Fruit fly (Drosophila melanogaster) whole organism, embryonic: Measurements from ENCODE around the gene CG5080.
A peak's percentile ranks its signal among the peaks of the same experiment; 100 is the strongest.

Experiments
- ATbp ChIP-seq: fragments of 200-800 bp; sonication (Bioruptor generic); optimal IDR thresholded peaks from 2 replicates; lab custom pipeline; 2017; ENCODE audit warnings: missing biosample characterization, mild to moderate bottlenecking, missing genetic modification characterization, missing genetic modification reagents
- Adf1 ChIP-seq: fragments of 200-800 bp; sonication (Bioruptor generic); IDR thresholded peaks from 2 replicates; pipeline ENCODE4 v1.3.6; 2022; ENCODE audit warnings: missing biosample characterization, missing genetic modification characterization
- Atf-2 ChIP-seq: fragments of 200-800 bp; sonication (Bioruptor generic); optimal IDR thresholded peaks from 2 replicates; lab custom pipeline; 2016; ENCODE audit warnings: missing biosample characterization, missing genetic modification characterization
- B-H2 ChIP-seq: fragments of 200-800 bp; sonication (Bioruptor generic); optimal IDR thresholded peaks from 2 replicates; lab custom pipeline; 2018; ENCODE audit warnings: missing biosample characterization, mild to moderate bottlenecking, missing genetic modification characterization
- CG10274 ChIP-seq: fragments of 200-800 bp; sonication (Bioruptor generic); optimal IDR thresholded peaks from 3 replicates; lab custom pipeline; 2017; ENCODE audit warnings: missing biosample characterization, mild to moderate bottlenecking, missing genetic modification characterization
- CG12744 ChIP-seq: fragments of 200-800 bp; sonication (Bioruptor generic); optimal IDR thresholded peaks from 2 replicates; lab custom pipeline; 2016; ENCODE audit warnings: missing biosample characterization, missing genetic modification characterization
- CG12942 ChIP-seq: fragments of 200-800 bp; sonication (Bioruptor generic); optimal IDR thresholded peaks from 3 replicates; lab custom pipeline; 2016; ENCODE audit warnings: missing biosample characterization, missing genetic modification characterization
- CG13287 ChIP-seq: fragments of 200-800 bp; sonication (Bioruptor generic); IDR thresholded peaks from 2 replicates; pipeline ENCODE4 v1.3.6; 2022; ENCODE audit warnings: missing biosample characterization, missing genetic modification characterization; ENCODE audit not compliant: partially characterized antibody
- CG14667 ChIP-seq: fragments of 200-800 bp; sonication (Bioruptor generic); IDR thresholded peaks from 2 replicates; pipeline ENCODE4 v1.3.6; 2022; ENCODE audit warnings: missing biosample characterization, missing genetic modification characterization
- CG16815 ChIP-seq: fragments of 200-800 bp; sonication (Bioruptor generic); optimal IDR thresholded peaks from 3 replicates; lab custom pipeline; 2017; ENCODE audit warnings: missing biosample characterization, mild to moderate bottlenecking, missing genetic modification characterization
- CG17186 ChIP-seq: fragments of 200-800 bp; sonication (Bioruptor generic); optimal IDR thresholded peaks from 3 replicates; lab custom pipeline; 2017; ENCODE audit warnings: missing biosample characterization, missing genetic modification reagents, missing genetic modification characterization
- CG18262 ChIP-seq: fragments of 200-800 bp; optimal IDR thresholded peaks from 3 replicates; lab custom pipeline; 2019; ENCODE audit warnings: missing biosample characterization, mild to moderate bottlenecking, missing genetic modification characterization, moderate library complexity
- CG2889 ChIP-seq: fragments of 200-800 bp; sonication (Bioruptor generic); IDR thresholded peaks from 3 replicates; pipeline ENCODE4 v1.3.6; 2022; ENCODE audit warnings: missing biosample characterization, missing genetic modification characterization
- CG31224 ChIP-seq: fragments of 200-800 bp; sonication (Bioruptor generic); IDR thresholded peaks from 2 replicates; pipeline ENCODE4 v1.3.6; 2022; ENCODE audit warnings: missing biosample characterization, missing genetic modification characterization
- CG7745 ChIP-seq: fragments of 200-800 bp; sonication (Bioruptor generic); optimal IDR thresholded peaks from 2 replicates; lab custom pipeline; 2018; ENCODE audit warnings: missing biosample characterization, mild to moderate bottlenecking, missing genetic modification characterization, moderate library complexity
- CG7786 ChIP-seq: fragments of 200-800 bp; sonication (Bioruptor generic); optimal IDR thresholded peaks from 2 replicates; lab custom pipeline; 2016; ENCODE audit warnings: missing biosample characterization, missing genetic modification characterization
- CG7839 ChIP-seq: fragments of 200-800 bp; sonication (Bioruptor generic); optimal IDR thresholded peaks from 3 replicates; lab custom pipeline; 2018; ENCODE audit warnings: missing biosample characterization, mild to moderate bottlenecking, missing genetic modification characterization, moderate library complexity
- CG9609 ChIP-seq: fragments of 200-800 bp; sonication (Bioruptor generic); optimal IDR thresholded peaks from 3 replicates; lab custom pipeline; 2016; ENCODE audit warnings: missing biosample characterization, missing genetic modification characterization
- CG9817 ChIP-seq: fragments of 200-800 bp; sonication (Bioruptor generic); optimal IDR thresholded peaks from 2 replicates; lab custom pipeline; 2018; ENCODE audit warnings: missing biosample characterization, mild to moderate bottlenecking, missing genetic modification characterization, moderate library complexity
- Dad ChIP-seq: fragments of 200-800 bp; sonication (Bioruptor generic); optimal IDR thresholded peaks from 3 replicates; lab custom pipeline; 2016; ENCODE audit warnings: missing biosample characterization, missing genetic modification characterization
- Deaf1 ChIP-seq: fragments of 200-800 bp; optimal IDR thresholded peaks from 3 replicates; lab custom pipeline; 2019; ENCODE audit warnings: missing biosample characterization, mild to moderate bottlenecking, missing genetic modification characterization, moderate library complexity
- Dip3 ChIP-seq: fragments of 200-800 bp; sonication (Bioruptor generic); optimal IDR thresholded peaks from 3 replicates; lab custom pipeline; 2016; ENCODE audit warnings: missing biosample characterization, missing genetic modification characterization
- ERR ChIP-seq: fragments of 200-800 bp; sonication (Bioruptor generic); optimal IDR thresholded peaks from 2 replicates; lab custom pipeline; 2016; ENCODE audit warnings: missing biosample characterization, missing genetic modification characterization
- Hmr ChIP-seq: fragments of 200-800 bp; sonication (Bioruptor generic); optimal IDR thresholded peaks from 3 replicates; lab custom pipeline; 2017; ENCODE audit warnings: mild to moderate bottlenecking, missing biosample characterization, missing genetic modification reagents, missing genetic modification characterization
- NC2β ChIP-seq: fragments of 200-800 bp; sonication (Bioruptor generic); optimal IDR thresholded peaks from 2 replicates; lab custom pipeline; 2016; ENCODE audit warnings: missing biosample characterization, missing genetic modification characterization
- Optix ChIP-seq: fragments of 200-800 bp; sonication (Bioruptor generic); IDR thresholded peaks from 3 replicates; pipeline ENCODE4 v1.3.6; 2022; ENCODE audit warnings: missing biosample characterization, missing genetic modification characterization
- Xbp1 ChIP-seq: fragments of 200-800 bp; sonication (Bioruptor generic); optimal IDR thresholded peaks from 3 replicates; lab custom pipeline; 2016; ENCODE audit warnings: missing biosample characterization, mild to moderate bottlenecking, missing genetic modification characterization
- al ChIP-seq: fragments of 200-800 bp; sonication (Bioruptor generic); IDR thresholded peaks from 2 replicates; pipeline ENCODE4 v1.3.6; 2022; ENCODE audit warnings: missing biosample characterization, missing genetic modification characterization
- ap ChIP-seq: fragments of 200-800 bp; sonication (Bioruptor generic); IDR thresholded peaks from 2 replicates; pipeline ENCODE4 v1.3.6; 2022; ENCODE audit warnings: missing biosample characterization, missing genetic modification characterization
- bigmax ChIP-seq: fragments of 200-800 bp; sonication (Bioruptor generic); optimal IDR thresholded peaks from 2 replicates; lab custom pipeline; 2018; ENCODE audit warnings: missing biosample characterization, mild to moderate bottlenecking, missing genetic modification characterization
- cwo ChIP-seq: fragments of 200-800 bp; sonication (Bioruptor generic); optimal IDR thresholded peaks from 3 replicates; lab custom pipeline; 2017; ENCODE audit warnings: missing biosample characterization, missing genetic modification characterization, mild to moderate bottlenecking, moderate library complexity, missing genetic modification reagents
- dpn ChIP-seq, 2 experiments: fragments of 200-800 bp; sonication (Bioruptor generic); optimal IDR thresholded peaks; 3 replicates each; lab custom pipeline; 2016; ENCODE audit warnings: missing biosample characterization in 2 of 2, missing genetic modification characterization in 2 of 2
- exex ChIP-seq: fragments of 200-800 bp; sonication (Bioruptor generic); optimal IDR thresholded peaks from 4 replicates; lab custom pipeline; 2018; ENCODE audit warnings: missing biosample characterization, mild to moderate bottlenecking, missing genetic modification characterization, moderate library complexity
- gro ChIP-seq: fragments of 200-800 bp; sonication (Bioruptor generic); optimal IDR thresholded peaks from 2 replicates; lab custom pipeline; 2016; ENCODE audit warnings: missing biosample characterization, missing genetic modification characterization
- her ChIP-seq: fragments of 200-800 bp; sonication (Bioruptor generic); optimal IDR thresholded peaks from 2 replicates; lab custom pipeline; 2016; ENCODE audit warnings: missing biosample characterization, missing genetic modification characterization
- inv ChIP-seq: fragments of 200-800 bp; sonication (Bioruptor generic); IDR thresholded peaks from 2 replicates; pipeline ENCODE4 v1.3.6; 2022; ENCODE audit warnings: missing biosample characterization, missing genetic modification characterization; ENCODE audit not compliant: partially characterized antibody
- jing ChIP-seq: fragments of 200-800 bp; sonication (Bioruptor generic); optimal IDR thresholded peaks from 2 replicates; lab custom pipeline; 2018; ENCODE audit warnings: missing biosample characterization, mild to moderate bottlenecking, missing genetic modification characterization
- knrl ChIP-seq: fragments of 200-800 bp; sonication (Bioruptor generic); IDR thresholded peaks from 3 replicates; pipeline ENCODE4 v1.3.6; 2022; ENCODE audit warnings: missing biosample characterization, missing genetic modification characterization; ENCODE audit not compliant: partially characterized antibody
- nom ChIP-seq: fragments of 200-800 bp; sonication (Bioruptor generic); optimal IDR thresholded peaks from 2 replicates; lab custom pipeline; 2017; ENCODE audit warnings: missing biosample characterization, missing genetic modification characterization, mild to moderate bottlenecking, moderate library complexity, missing genetic modification reagents
- schlank ChIP-seq: fragments of 200-800 bp; sonication (Bioruptor generic); optimal IDR thresholded peaks from 2 replicates; lab custom pipeline; 2018; ENCODE audit warnings: missing biosample characterization, mild to moderate bottlenecking, missing genetic modification characterization
- sens-2 ChIP-seq: fragments of 200-800 bp; sonication (Bioruptor generic); IDR thresholded peaks from 2 replicates; pipeline ENCODE4 v1.3.6; 2022; ENCODE audit warnings: missing biosample characterization, missing genetic modification characterization
- sim ChIP-seq: fragments of 200-800 bp; sonication (Bioruptor generic); IDR thresholded peaks from 2 replicates; pipeline ENCODE4 v1.3.6; 2022; ENCODE audit warnings: missing biosample characterization, missing genetic modification characterization
- sisA ChIP-seq: fragments of 200-800 bp; sonication (Bioruptor generic); IDR thresholded peaks from 2 replicates; pipeline ENCODE4 v1.3.6; 2022; ENCODE audit warnings: missing biosample characterization, missing genetic modification characterization
- slp2 ChIP-seq: fragments of 200-800 bp; sonication (Bioruptor generic); optimal IDR thresholded peaks from 2 replicates; lab custom pipeline; 2016; ENCODE audit warnings: missing biosample characterization, missing genetic modification characterization
- stc ChIP-seq: fragments of 200-800 bp; sonication (Bioruptor generic); IDR thresholded peaks from 2 replicates; pipeline ENCODE4 v1.3.6; 2022; ENCODE audit warnings: missing biosample characterization, missing genetic modification characterization
- tin ChIP-seq: fragments of 200-800 bp; sonication (Bioruptor generic); optimal IDR thresholded peaks from 3 replicates; lab custom pipeline; 2016; ENCODE audit warnings: missing biosample characterization, missing genetic modification characterization
- tup ChIP-seq: fragments of 200-800 bp; sonication (Bioruptor generic); optimal IDR thresholded peaks from 2 replicates; lab custom pipeline; 2016; ENCODE audit warnings: missing biosample characterization, mild to moderate bottlenecking, missing genetic modification characterization, moderate library complexity
- unc-4 ChIP-seq: fragments of 200-800 bp; sonication (Bioruptor generic); IDR thresholded peaks from 2 replicates; pipeline ENCODE4 v1.3.6; 2022; ENCODE audit warnings: missing biosample characterization, missing genetic modification characterization; ENCODE audit not compliant: partially characterized antibody
- zen ChIP-seq: fragments of 200-800 bp; sonication (Bioruptor generic); optimal IDR thresholded peaks from 3 replicates; lab custom pipeline; 2018; ENCODE audit warnings: missing biosample characterization, mild to moderate bottlenecking, missing genetic modification characterization, moderate library complexity
- zfh2 ChIP-seq: fragments of 200-800 bp; sonication (Bioruptor generic); optimal IDR thresholded peaks from 2 replicates; lab custom pipeline; 2016; ENCODE audit warnings: missing biosample characterization, missing genetic modification characterization

CG5080 gene

dm6 chr2L:1172704-1173107, 9.0 kb upstream of the CG5080 start, which contains the start of the genes Charon and CG4887 (continued):
- TF ChIP-seq CG2889 (peak; percentile 68), Hmr (GFP tag; lab: Kevin White, UChicago) (peak; percentile 83), Deaf1 (tag; lab: Kevin White, UChicago) (peak; percentile 44), Atf-2 (GFP tag; lab: Kevin White, UChicago) (peak; percentile 68), CG9817 (peak; percentile 89), Xbp1 (GFP tag; lab: Kevin White, UChicago) (peak; percentile 89), NC2β (GFP tag; lab: Kevin White, UChicago) (peak; percentile 79), B-H2 (peak; percentile 89), tin (peak; percentile 87), zfh2 (peak; percentile 93), schlank (tag; lab: Kevin White, UChicago) (peak; percentile 46), cwo (GFP tag; lab: Kevin White, UChicago) (peak; percentile 48), CG7786 (peak; percentile 88), ap (GFP tag; lab: Robert Waterston, UW) (peak; percentile 51), CG17186 (GFP tag; lab: Kevin White, UChicago) (peak; percentile 24), her (peak; percentile 27), slp2 (GFP tag; lab: Kevin White, UChicago) (peak; percentile 75), CG7839 (tag; lab: Kevin White, UChicago) (no peak), sim (GFP tag; lab: Robert Waterston, UW) (no peak), zen (tag; lab: Kevin White, UChicago) (peak; percentile 68), stc (GFP tag; lab: Robert Waterston, UW) (0 out of 2 replicates have a peak, but pooled peaks have one; percentile 26), sens-2 (no peak), Optix (GFP tag; lab: Robert Waterston, UW) (peak; percentile 32; the same call in 1 of the 3 replicates), CG9609 (GFP tag; lab: Kevin White, UChicago) (peak; percentile 84), sisA (peak; percentile 87), Dad (GFP tag; lab: Kevin White, UChicago) (peak; percentile 82), CG12942 (GFP tag; lab: Kevin White, UChicago) (peak; percentile 71), gro (GFP tag; lab: Kevin White, UChicago) (peak; percentile 83), ERR (peak; percentile 67), Dip3 (GFP tag; lab: Kevin White, UChicago) (peak; percentile 91), bigmax (GFP tag; lab: Kevin White, UChicago) (no peak), CG10274 (peak; percentile 3), knrl (GFP tag; lab: Robert Waterston, UW) (peak; percentile 85; the same call in 2 of the 3 replicates), jing (GFP tag; lab: Kevin White, UChicago) (no peak), CG7745 (tag; lab: Kevin White, UChicago) (no peak), unc-4 (GFP tag; lab: Robert Waterston, UW) (peak; percentile 79), dpn (GFP tag; optimal IDR thresholded peaks at IDR 0.05; lab: Kevin White, UChicago) (peak; percentile 87 to 88), exex (tag; lab: Kevin White, UChicago) (no peak), CG14667 (peak; percentile 68), CG13287 (peak; percentile 80), nom (peak; percentile 52), ATbp (GFP tag; lab: Kevin White, UChicago) (peak; percentile 41), CG12744 (GFP tag; lab: Kevin White, UChicago) (peak; percentile 83), Adf1 (GFP tag; lab: Robert Waterston, UW) (peak; percentile 43; the same call in 1 of the 2 replicates), CG16815 (GFP tag; lab: Kevin White, UChicago) (peak; percentile 61), CG18262 (tag; lab: Kevin White, UChicago) (no peak), inv (GFP tag; lab: Robert Waterston, UW) (peak; percentile 76; the same call in 1 of the 2 replicates), tup (GFP tag; lab: Kevin White, UChicago) (peak; percentile 35), al (peak; percentile 82), CG31224 (GFP tag; lab: Robert Waterston, UW) (peak; percentile 55; the same call in 1 of the 2 replicates)
